Worm (Caenorhabditis elegans) whole organism, L3 larva: ENCODE measurements around the gene T14F9.2.

ENCODE experiments used
- ZK546.5 ChIP-seq: sonication (generic microtip); optimal IDR thresholded peaks from 2 replicates; lab custom pipeline; 2017; ENCODE audit warnings: missing biosample characterization, missing genetic modification characterization
- ama-1 ChIP-seq: fragments of 150-350 bp; optimal IDR thresholded peaks from 2 replicates; lab custom pipeline; 2018
- ceh-16 ChIP-seq: sonication (generic microtip); optimal IDR thresholded peaks from 2 replicates; lab custom pipeline; 2017; ENCODE audit warnings: missing biosample characterization, missing genetic modification characterization
- ceh-28 ChIP-seq: fragments of 150-350 bp; optimal IDR thresholded peaks from 2 replicates; lab custom pipeline; 2014; ENCODE audit warnings: missing biosample characterization, missing genetic modification reagents, missing genetic modification characterization
- daf-12 ChIP-seq: fragments of 150-350 bp; optimal IDR thresholded peaks from 2 replicates; lab custom pipeline; 2014; ENCODE audit warnings: missing biosample characterization, missing genetic modification reagents, missing genetic modification characterization
- egl-27 ChIP-seq: sonication (generic microtip); optimal IDR thresholded peaks from 4 replicates; lab custom pipeline; 2017; ENCODE audit warnings: missing biosample characterization, missing genetic modification reagents, missing genetic modification characterization
- egl-5 ChIP-seq: fragments of 150-350 bp; optimal IDR thresholded peaks from 2 replicates; lab custom pipeline; 2017; ENCODE audit warnings: missing biosample characterization, missing genetic modification reagents, missing genetic modification characterization, inconsistent platforms
- elt-1 ChIP-seq: fragments of 150-350 bp; optimal IDR thresholded peaks from 2 replicates; lab custom pipeline; 2014; ENCODE audit warnings: missing biosample characterization, missing genetic modification characterization
- elt-2 ChIP-seq: sonication (generic microtip); optimal IDR thresholded peaks from 2 replicates; lab custom pipeline; 2016; ENCODE audit warnings: missing genetic modification reagents, mild to moderate bottlenecking, missing genetic modification characterization, missing compliant biosample characterization
- eor-1 ChIP-seq, 2 experiments: fragments of 150-350 bp; optimal IDR thresholded peaks; 2 replicates each; lab custom pipeline; 2014 to 2018; ENCODE audit warnings: missing biosample characterization in 2 of 2, missing genetic modification characterization in 2 of 2
- fkh-10 ChIP-seq: sonication (generic microtip); optimal IDR thresholded peaks from 2 replicates; lab custom pipeline; 2017; ENCODE audit warnings: missing biosample characterization, missing genetic modification reagents, missing genetic modification characterization
- fkh-2 ChIP-seq: fragments of 150-350 bp; optimal IDR thresholded peaks from 2 replicates; lab custom pipeline; 2014; ENCODE audit warnings: missing biosample characterization, missing genetic modification reagents, missing genetic modification characterization
- jun-1 ChIP-seq: fragments of 150-350 bp; optimal IDR thresholded peaks from 2 replicates; lab custom pipeline; 2014; ENCODE audit warnings: missing biosample characterization, missing genetic modification reagents, missing genetic modification characterization
- lin-15B ChIP-seq: fragments of 150-350 bp; optimal IDR thresholded peaks from 2 replicates; lab custom pipeline; 2014; ENCODE audit warnings: missing biosample characterization, missing genetic modification characterization
- lin-39 ChIP-seq: fragments of 150-350 bp; optimal IDR thresholded peaks from 2 replicates; lab custom pipeline; 2018; ENCODE audit warnings: missing biosample characterization, missing genetic modification reagents, missing genetic modification characterization
- lsy-12 ChIP-seq: sonication (generic microtip); optimal IDR thresholded peaks from 2 replicates; lab custom pipeline; 2016; ENCODE audit warnings: mild to moderate bottlenecking, missing genetic modification characterization, missing compliant biosample characterization
- nfya-1 ChIP-seq: sonication (generic microtip); optimal IDR thresholded peaks from 2 replicates; lab custom pipeline; 2017; ENCODE audit warnings: missing genetic modification characterization, mild to moderate bottlenecking, missing compliant biosample characterization, antibody characterized with exemption, moderate library complexity; ENCODE audit not compliant: insufficient read depth
- nhr-11 ChIP-seq: fragments of 150-350 bp; optimal IDR thresholded peaks from 2 replicates; lab custom pipeline; 2014; ENCODE audit warnings: missing biosample characterization, missing genetic modification characterization
- nhr-12 ChIP-seq: fragments of 150-350 bp; optimal IDR thresholded peaks from 2 replicates; lab custom pipeline; 2014; ENCODE audit warnings: missing biosample characterization, missing genetic modification characterization
- nhr-25 ChIP-seq: sonication (generic microtip); optimal IDR thresholded peaks from 2 replicates; lab custom pipeline; 2017; ENCODE audit warnings: missing biosample characterization, missing genetic modification characterization
- nhr-28 ChIP-seq: fragments of 150-350 bp; optimal IDR thresholded peaks from 2 replicates; lab custom pipeline; 2014; ENCODE audit warnings: missing biosample characterization, missing genetic modification characterization
- nhr-43 ChIP-seq: sonication (generic microtip); optimal IDR thresholded peaks from 2 replicates; lab custom pipeline; 2016; ENCODE audit warnings: mild to moderate bottlenecking, missing genetic modification characterization, missing compliant biosample characterization; ENCODE audit not compliant: poor library complexity, severe bottlenecking
- nhr-67 ChIP-seq: fragments of 150-350 bp; optimal IDR thresholded peaks from 2 replicates; lab custom pipeline; 2014; ENCODE audit warnings: missing biosample characterization, missing genetic modification characterization
- nhr-76 ChIP-seq: fragments of 150-350 bp; sonication (generic microtip); optimal IDR thresholded peaks from 5 replicates; lab custom pipeline; 2014; ENCODE audit warnings: missing biosample characterization, missing genetic modification characterization
- pha-4 ChIP-seq: fragments of 150-350 bp; optimal IDR thresholded peaks from 2 replicates; lab custom pipeline; 2014; ENCODE audit warnings: missing biosample characterization, missing genetic modification reagents, missing genetic modification characterization
- pqm-1 ChIP-seq: fragments of 150-350 bp; optimal IDR thresholded peaks from 2 replicates; lab custom pipeline; 2017; ENCODE audit warnings: missing biosample characterization, missing genetic modification characterization, inconsistent platforms
- skn-1 ChIP-seq: fragments of 150-350 bp; optimal IDR thresholded peaks from 2 replicates; lab custom pipeline; 2014; ENCODE audit warnings: missing biosample characterization, missing genetic modification characterization
- snpc-4 ChIP-seq: fragments of 150-350 bp; optimal IDR thresholded peaks from 2 replicates; lab custom pipeline; 2014; ENCODE audit warnings: missing biosample characterization, missing genetic modification characterization
- tbx-2 ChIP-seq: sonication (generic microtip); optimal IDR thresholded peaks from 2 replicates; lab custom pipeline; 2016; ENCODE audit warnings: mild to moderate bottlenecking, missing genetic modification characterization, missing compliant biosample characterization
- unc-62 ChIP-seq: fragments of 150-350 bp; sonication (generic microtip); optimal IDR thresholded peaks from 4 replicates; lab custom pipeline; 2014; ENCODE audit warnings: missing biosample characterization, missing genetic modification reagents, missing genetic modification characterization
- zag-1 ChIP-seq: fragments of 150-350 bp; optimal IDR thresholded peaks from 2 replicates; lab custom pipeline; 2014; ENCODE audit warnings: missing biosample characterization, missing genetic modification characterization
- ztf-11 ChIP-seq: fragments of 150-350 bp; optimal IDR thresholded peaks from 2 replicates; lab custom pipeline; 2014; ENCODE audit warnings: missing biosample characterization, missing genetic modification characterization

The T14F9.2 gene

DNA sequence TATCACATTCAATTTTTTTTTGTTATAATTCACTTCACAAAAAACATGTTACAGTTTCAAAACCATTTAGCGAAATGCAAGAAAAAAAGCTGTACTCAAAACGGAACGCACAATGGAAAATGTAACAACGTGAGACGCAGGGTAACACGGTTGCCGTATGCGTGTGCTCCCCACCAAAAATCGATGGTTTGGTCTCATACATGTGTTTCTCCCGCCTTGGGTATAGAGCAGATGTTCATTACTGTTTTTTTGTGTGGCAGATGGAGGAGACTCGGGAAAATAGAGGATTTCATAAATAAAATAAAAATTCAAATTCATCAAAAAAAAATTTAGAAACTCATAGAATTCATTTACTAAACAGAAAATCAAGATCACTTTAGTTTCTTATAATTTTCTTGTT is 26.9 kb downstream of the T14F9.2 start, which contains the start of gene AH9.3:
AH9.3 (minus strand) TSS at position 101 of the 400 bp plus-strand sequence.
- TF ChIP-seq nhr-12 (tag; lab: Kevin White, UChicago) (no peak), ama-1 (lab: Kevin White, UChicago) (no peak), ZK546.5 (tag; lab: Kevin White, UChicago) (no peak)

DNA sequence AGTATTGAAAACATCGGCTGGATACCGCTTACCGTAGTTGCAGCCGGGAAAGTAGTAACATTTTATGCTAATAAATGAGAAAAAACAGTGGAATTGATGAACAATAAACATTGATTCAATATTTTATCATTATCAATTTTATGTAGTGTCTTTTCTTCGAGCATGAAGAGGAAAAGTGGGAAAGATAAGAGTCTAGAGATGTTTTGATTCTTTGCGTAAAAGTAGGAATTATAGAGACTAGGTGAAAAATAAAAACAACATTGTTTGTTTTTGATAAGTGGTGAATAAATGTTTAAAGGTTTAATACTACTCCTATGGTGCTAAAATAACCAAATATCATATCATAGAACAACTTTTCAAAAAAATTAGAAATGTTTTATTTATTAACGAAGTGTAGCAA is 28.3 kb downstream of the T14F9.2 start:
- TF ChIP-seq fkh-2 (tag; lab: Kevin White, UChicago): no peak
- TF ChIP-seq nhr-12 (tag; lab: Kevin White, UChicago): no peak
- TF ChIP-seq zag-1 (tag; lab: Kevin White, UChicago): no peak
- peak; percentile 48 for TF ChIP-seq elt-2
- TF ChIP-seq pqm-1 (tag; lab: Kevin White, UChicago): peak; percentile 49
- TF ChIP-seq pha-4 (tag; lab: Kevin White, UChicago): peak; percentile 57
- TF ChIP-seq egl-27 (tag; lab: Kevin White, UChicago): no peak
- TF ChIP-seq ama-1 (lab: Kevin White, UChicago): no peak
- no peak for TF ChIP-seq nhr-11
- no peak for TF ChIP-seq unc-62
- TF ChIP-seq nhr-43: no peak
- no peak for TF ChIP-seq ztf-11 (tag; lab: Kevin White, UChicago)
- TF ChIP-seq egl-5 (tag; lab: Kevin White, UChicago): no peak
- TF ChIP-seq lin-39: no peak
- no peak for TF ChIP-seq nhr-28
- TF ChIP-seq nfya-1 (tag; lab: Kevin White, UChicago): no peak

DNA sequence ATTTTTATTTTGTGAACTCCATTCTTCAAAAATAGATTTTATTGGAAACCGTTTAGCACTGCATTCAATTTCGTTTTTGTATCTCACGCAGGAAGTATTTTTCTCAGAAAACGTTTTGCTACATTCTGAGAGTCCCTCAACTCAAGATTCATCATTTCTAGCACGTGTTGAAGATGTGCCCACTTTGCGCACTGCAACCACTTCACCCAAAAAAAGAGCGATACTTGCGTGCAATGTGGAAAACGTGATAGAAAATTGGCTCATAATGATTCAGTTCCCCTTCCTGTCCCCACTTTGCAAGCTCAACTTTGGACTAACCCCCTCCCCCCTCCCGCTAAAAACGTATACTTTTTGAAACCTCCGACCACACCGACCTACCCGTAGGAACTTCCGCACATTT is 30.9 kb downstream of the T14F9.2 start:
- TF ChIP-seq lsy-12 (no peak), fkh-10 (GFP tag; lab: Kevin White, UChicago) (peak; percentile 48)

DNA sequence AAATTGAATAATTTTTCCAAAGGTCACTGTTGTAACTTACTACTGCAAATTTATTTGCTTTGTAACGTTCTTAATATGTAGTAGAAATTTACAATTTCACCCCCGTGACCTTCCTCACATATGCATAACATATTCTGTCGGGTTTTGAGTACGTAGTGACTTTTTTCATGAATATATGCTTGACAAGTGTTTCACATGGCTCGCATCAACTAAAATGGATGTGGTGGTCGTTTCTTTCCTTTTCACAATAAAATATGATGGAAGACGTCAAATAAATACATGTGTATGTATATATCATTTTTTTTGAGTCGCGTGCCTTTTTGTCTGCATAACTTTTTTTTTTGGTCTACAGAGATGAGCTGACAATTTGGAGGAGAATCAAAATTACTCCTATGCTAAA is 32.2 kb downstream of the T14F9.2 start:
- TF ChIP-seq fkh-2 (tag; lab: Kevin White, UChicago) (no peak), skn-1 (tag; lab: Kevin White, UChicago) (no peak), nhr-43 (no peak), daf-12 (no peak), nhr-25 (tag; lab: Kevin White, UChicago) (no peak), eor-1 (tag; optimal IDR thresholded peaks at IDR 0.05; lab: Kevin White, UChicago) (no peak), lin-15B (no peak), jun-1 (no peak), nfya-1 (tag; lab: Kevin White, UChicago) (no peak), nhr-11 (no peak), ceh-28 (no peak), nhr-67 (tag; lab: Kevin White, UChicago) (no peak), tbx-2 (no peak), ceh-16 (tag; lab: Kevin White, UChicago) (no peak), nhr-76 (tag; lab: Kevin White, UChicago) (no peak), egl-27 (tag; lab: Kevin White, UChicago) (no peak), ztf-11 (tag; lab: Kevin White, UChicago) (no peak), snpc-4 (tag; lab: Kevin White, UChicago) (no peak), elt-1 (tag; lab: Kevin White, UChicago) (no peak)

DNA sequence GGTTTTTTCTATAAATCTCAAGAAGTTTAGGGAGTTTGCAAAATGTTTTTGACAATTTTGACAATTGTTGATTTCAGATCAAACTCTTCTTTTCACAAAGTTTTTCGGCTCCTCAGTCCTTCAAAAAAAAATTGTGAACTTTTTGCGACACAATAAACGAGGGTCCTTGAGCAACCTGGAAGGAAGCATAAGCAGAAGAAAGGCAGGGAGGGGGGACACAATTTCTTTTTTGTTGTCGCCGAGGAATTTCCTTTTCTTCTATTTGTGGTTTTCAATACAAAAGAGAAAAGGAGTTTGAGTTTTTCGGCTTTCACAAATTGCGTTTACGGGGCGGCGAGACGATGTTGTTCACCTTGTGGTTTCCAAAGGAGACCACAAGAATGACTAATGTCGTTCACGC is 32.7 kb downstream of the T14F9.2 start:
- TF ChIP-seq nhr-28 (no peak), eor-1 (tag; optimal IDR thresholded peaks at IDR 0.05; lab: Kevin White, UChicago) (no peak), nhr-76 (tag; lab: Kevin White, UChicago) (no peak), fkh-10 (GFP tag; lab: Kevin White, UChicago) (peak; percentile 41), daf-12 (no peak)

DNA sequence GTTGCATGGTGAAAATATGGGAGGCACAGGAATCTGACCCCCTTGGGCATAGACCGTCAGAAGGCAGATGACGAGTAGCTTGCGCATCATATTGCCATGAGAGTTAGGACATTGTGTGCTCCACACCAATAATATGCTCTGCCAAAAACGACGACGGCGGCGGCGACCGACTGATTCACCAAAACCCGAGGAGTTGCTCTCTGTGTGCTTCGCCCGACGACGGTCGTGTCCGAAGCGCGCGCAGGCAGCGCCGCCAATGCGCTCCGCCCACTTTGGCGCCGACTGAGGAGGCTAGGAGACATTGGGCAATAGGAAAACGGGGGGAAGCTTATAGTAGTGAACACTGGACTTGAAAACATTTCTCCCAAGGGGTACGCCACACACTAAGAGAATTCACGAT is 33.8 kb downstream of the T14F9.2 start, which contains the start of gene AH9.6:
AH9.6 (minus strand) TSS at position 183 of the 400 bp plus-strand sequence.
- no peak for TF ChIP-seq nhr-25 (tag; lab: Kevin White, UChicago)
- peak; percentile 14 for TF ChIP-seq nfya-1 (tag; lab: Kevin White, UChicago)
